Fruit fly (Drosophila melanogaster) whole organism, embryonic: ENCODE measurements around the gene CG18281.
A peak's percentile ranks its signal among the peaks of the same experiment; 100 is the strongest.

ENCODE experiments used
- Adf1 ChIP-seq: fragments of 200-800 bp; sonication (Bioruptor generic); IDR thresholded peaks from 2 replicates; pipeline ENCODE4 v1.3.6; 2022; ENCODE audit warnings: missing biosample characterization, missing genetic modification characterization
- Bdp1 ChIP-seq: fragments of 200-800 bp; sonication (Bioruptor generic); optimal IDR thresholded peaks from 3 replicates; lab custom pipeline; 2016; ENCODE audit warnings: missing biosample characterization, missing genetic modification characterization
- Bgb ChIP-seq: fragments of 200-800 bp; sonication (Bioruptor generic); IDR thresholded peaks from 2 replicates; pipeline ENCODE4 v1.3.6; 2022; ENCODE audit warnings: missing biosample characterization, missing genetic modification characterization; ENCODE audit not compliant: partially characterized antibody
- BtbVII ChIP-seq: fragments of 200-800 bp; sonication (Bioruptor generic); optimal IDR thresholded peaks from 3 replicates; lab custom pipeline; 2017; ENCODE audit warnings: missing biosample characterization, mild to moderate bottlenecking, missing genetic modification characterization
- CG10321 ChIP-seq: fragments of 200-800 bp; sonication (Bioruptor generic); IDR thresholded peaks from 2 replicates; pipeline ENCODE4 v1.3.6; 2022; ENCODE audit warnings: missing biosample characterization, missing genetic modification characterization
- CG11085 ChIP-seq: fragments of 200-800 bp; sonication (Bioruptor generic); IDR thresholded peaks from 2 replicates; pipeline ENCODE4 v1.3.6; 2022; ENCODE audit warnings: missing biosample characterization, missing genetic modification characterization
- CG12155 ChIP-seq: fragments of 200-800 bp; sonication (Bioruptor generic); optimal IDR thresholded peaks from 3 replicates; lab custom pipeline; 2016; ENCODE audit warnings: missing biosample characterization, missing genetic modification characterization
- CG13296 ChIP-seq: fragments of 200-800 bp; sonication (Bioruptor generic); optimal IDR thresholded peaks from 3 replicates; lab custom pipeline; 2018; ENCODE audit warnings: missing biosample characterization, mild to moderate bottlenecking, missing genetic modification characterization
- CG1602 ChIP-seq: fragments of 200-800 bp; sonication (Bioruptor generic); optimal IDR thresholded peaks from 3 replicates; lab custom pipeline; 2016; ENCODE audit warnings: missing biosample characterization, missing genetic modification characterization
- CG1647 ChIP-seq: fragments of 200-800 bp; sonication (Bioruptor generic); optimal IDR thresholded peaks from 3 replicates; lab custom pipeline; 2016; ENCODE audit warnings: missing biosample characterization, missing genetic modification characterization
- CG16779 ChIP-seq: fragments of 200-800 bp; sonication (Bioruptor generic); IDR thresholded peaks from 2 replicates; pipeline ENCODE4 v1.3.6; 2022; ENCODE audit warnings: missing biosample characterization, missing genetic modification characterization
- CG16813 ChIP-seq: fragments of 200-800 bp; sonication (Bioruptor generic); IDR thresholded peaks from 3 replicates; pipeline ENCODE4 v1.3.6; 2022; ENCODE audit warnings: missing biosample characterization, missing genetic modification characterization; ENCODE audit not compliant: partially characterized antibody
- CG17361 ChIP-seq: fragments of 200-800 bp; sonication (Bioruptor generic); IDR thresholded peaks from 3 replicates; pipeline ENCODE4 v1.3.6; 2022; ENCODE audit warnings: missing biosample characterization, missing genetic modification characterization
- CG30431 ChIP-seq: fragments of 200-800 bp; sonication (Bioruptor generic); optimal IDR thresholded peaks from 2 replicates; lab custom pipeline; 2017; ENCODE audit warnings: missing biosample characterization, missing genetic modification characterization
- CG32532 ChIP-seq: fragments of 200-800 bp; sonication (Bioruptor generic); IDR thresholded peaks from 2 replicates; pipeline ENCODE4 v1.3.6; 2022; ENCODE audit warnings: missing biosample characterization, missing genetic modification characterization
- CG32772 ChIP-seq: fragments of 200-800 bp; sonication (Bioruptor generic); IDR thresholded peaks from 2 replicates; pipeline ENCODE4 v1.3.6; 2022; ENCODE audit warnings: missing biosample characterization, missing genetic modification characterization
- CG34422 ChIP-seq: fragments of 200-800 bp; sonication (Bioruptor generic); IDR thresholded peaks from 3 replicates; pipeline ENCODE4 v1.3.6; 2022; ENCODE audit warnings: missing biosample characterization, missing genetic modification characterization
- CG4328 ChIP-seq: fragments of 200-800 bp; sonication (Bioruptor generic); optimal IDR thresholded peaks from 3 replicates; lab custom pipeline; 2017; ENCODE audit warnings: missing biosample characterization, missing genetic modification reagents, missing genetic modification characterization
- CG4404 ChIP-seq: fragments of 200-800 bp; sonication (Bioruptor generic); IDR thresholded peaks from 2 replicates; pipeline ENCODE4 v1.3.6; 2022; ENCODE audit warnings: missing biosample characterization, missing genetic modification characterization
- CG4707 ChIP-seq: fragments of 200-800 bp; sonication (Bioruptor generic); optimal IDR thresholded peaks from 2 replicates; lab custom pipeline; 2018; ENCODE audit warnings: missing biosample characterization, mild to moderate bottlenecking, missing genetic modification characterization, moderate library complexity
- CG8924 ChIP-seq: fragments of 200-800 bp; optimal IDR thresholded peaks from 3 replicates; lab custom pipeline; 2019; ENCODE audit warnings: missing biosample characterization, mild to moderate bottlenecking, missing genetic modification characterization, moderate library complexity
- CG8944 ChIP-seq: fragments of 200-800 bp; sonication (Bioruptor generic); optimal IDR thresholded peaks from 3 replicates; lab custom pipeline; 2016; ENCODE audit warnings: missing biosample characterization, missing genetic modification characterization
- CG9727 ChIP-seq: fragments of 200-800 bp; sonication (Bioruptor generic); optimal IDR thresholded peaks from 3 replicates; lab custom pipeline; 2017; ENCODE audit warnings: missing biosample characterization, mild to moderate bottlenecking, missing genetic modification characterization
- Dp ChIP-seq: fragments of 200-800 bp; sonication (Bioruptor generic); optimal IDR thresholded peaks from 2 replicates; lab custom pipeline; 2018; ENCODE audit warnings: missing biosample characterization, mild to moderate bottlenecking, missing genetic modification characterization, moderate library complexity
- GATAe ChIP-seq: fragments of 200-800 bp; sonication (Bioruptor generic); conservative IDR thresholded peaks from 2 replicates; pipeline ENCODE4 v1.3.6; 2022; ENCODE audit warnings: missing biosample characterization, missing genetic modification characterization
- Hand ChIP-seq: fragments of 200-800 bp; sonication (Bioruptor generic); optimal IDR thresholded peaks from 2 replicates; lab custom pipeline; 2017; ENCODE audit warnings: mild to moderate bottlenecking, missing biosample characterization, missing genetic modification reagents, missing genetic modification characterization
- HmgD ChIP-seq: fragments of 200-800 bp; sonication (Bioruptor generic); optimal IDR thresholded peaks from 3 replicates; lab custom pipeline; 2016; ENCODE audit warnings: missing biosample characterization, missing genetic modification characterization
- MTF-1 ChIP-seq: fragments of 200-800 bp; sonication (Bioruptor generic); optimal IDR thresholded peaks from 2 replicates; lab custom pipeline; 2018; ENCODE audit warnings: missing biosample characterization, mild to moderate bottlenecking, missing genetic modification characterization, borderline replicate concordance
- Mad ChIP-seq: fragments of 200-800 bp; sonication (Bioruptor generic); optimal IDR thresholded peaks from 2 replicates; lab custom pipeline; 2016; ENCODE audit warnings: missing biosample characterization, missing genetic modification characterization
- Max ChIP-seq: fragments of 200-800 bp; sonication (Bioruptor generic); optimal IDR thresholded peaks from 2 replicates; lab custom pipeline; 2016; ENCODE audit warnings: missing biosample characterization, mild to moderate bottlenecking, missing genetic modification characterization
- Mes4 ChIP-seq: fragments of 200-800 bp; sonication (Bioruptor generic); optimal IDR thresholded peaks from 2 replicates; lab custom pipeline; 2016; ENCODE audit warnings: missing biosample characterization, missing genetic modification characterization
- Mrtf ChIP-seq: fragments of 200-800 bp; sonication (Bioruptor generic); IDR thresholded peaks from 3 replicates; pipeline ENCODE4 v1.3.6; 2022; ENCODE audit warnings: missing biosample characterization, missing genetic modification characterization
- NK7.1 ChIP-seq: fragments of 200-800 bp; sonication (Bioruptor generic); optimal IDR thresholded peaks from 3 replicates; lab custom pipeline; 2016; ENCODE audit warnings: missing biosample characterization, missing genetic modification characterization
- Nf-YC ChIP-seq: fragments of 200-800 bp; optimal IDR thresholded peaks from 3 replicates; lab custom pipeline; 2019; ENCODE audit warnings: missing biosample characterization, mild to moderate bottlenecking, missing genetic modification characterization, moderate library complexity
- Oaz ChIP-seq: fragments of 200-800 bp; sonication (Bioruptor generic); IDR thresholded peaks from 2 replicates; pipeline ENCODE4 v1.3.6; 2022; ENCODE audit warnings: missing biosample characterization, missing genetic modification characterization
- Opbp ChIP-seq: fragments of 200-800 bp; sonication (Bioruptor generic); IDR thresholded peaks from 3 replicates; pipeline ENCODE4 v1.3.6; 2022; ENCODE audit warnings: missing biosample characterization, missing genetic modification characterization; ENCODE audit not compliant: partially characterized antibody
- Sox100B ChIP-seq: fragments of 200-800 bp; sonication (Bioruptor generic); optimal IDR thresholded peaks from 3 replicates; lab custom pipeline; 2018; ENCODE audit warnings: missing biosample characterization, mild to moderate bottlenecking, missing genetic modification characterization
- TFAM ChIP-seq: fragments of 200-800 bp; sonication (Bioruptor generic); optimal IDR thresholded peaks from 2 replicates; lab custom pipeline; 2017; ENCODE audit warnings: missing biosample characterization, missing genetic modification characterization, inconsistent platforms
- Xbp1 ChIP-seq: fragments of 200-800 bp; sonication (Bioruptor generic); optimal IDR thresholded peaks from 3 replicates; lab custom pipeline; 2016; ENCODE audit warnings: missing biosample characterization, mild to moderate bottlenecking, missing genetic modification characterization
- ap ChIP-seq: fragments of 200-800 bp; sonication (Bioruptor generic); IDR thresholded peaks from 2 replicates; pipeline ENCODE4 v1.3.6; 2022; ENCODE audit warnings: missing biosample characterization, missing genetic modification characterization
- chn ChIP-seq: fragments of 200-800 bp; sonication (Bioruptor generic); optimal IDR thresholded peaks from 2 replicates; lab custom pipeline; 2016; ENCODE audit warnings: missing biosample characterization, missing genetic modification characterization
- croc ChIP-seq: fragments of 200-800 bp; sonication (Bioruptor generic); conservative IDR thresholded peaks from 3 replicates; pipeline ENCODE4 v1.3.6; 2022; ENCODE audit warnings: missing biosample characterization, missing genetic modification characterization
- fru ChIP-seq: fragments of >200 bp; optimal IDR thresholded peaks from 2 replicates; lab custom pipeline; 2017
- gsb-n ChIP-seq: fragments of 200-800 bp; sonication (Bioruptor generic); optimal IDR thresholded peaks from 3 replicates; lab custom pipeline; 2018; ENCODE audit warnings: missing biosample characterization, mild to moderate bottlenecking, missing genetic modification characterization
- gt ChIP-seq: fragments of 200-800 bp; sonication (Bioruptor generic); IDR thresholded peaks from 2 replicates; pipeline ENCODE4 v1.3.6; 2022; ENCODE audit warnings: missing biosample characterization, missing genetic modification characterization
- hbn ChIP-seq: fragments of 200-800 bp; sonication (Bioruptor generic); IDR thresholded peaks from 2 replicates; pipeline ENCODE4 v1.3.6; 2022; ENCODE audit warnings: missing biosample characterization, missing genetic modification characterization; ENCODE audit not compliant: partially characterized antibody
- lmd ChIP-seq: fragments of 200-800 bp; sonication (Bioruptor generic); IDR thresholded peaks from 2 replicates; pipeline ENCODE4 v1.3.6; 2022; ENCODE audit warnings: missing biosample characterization, missing genetic modification characterization
- pzg ChIP-seq: fragments of 200-800 bp; sonication (Bioruptor generic); optimal IDR thresholded peaks from 3 replicates; lab custom pipeline; 2018; ENCODE audit warnings: missing biosample characterization, mild to moderate bottlenecking, missing genetic modification characterization, moderate library complexity
- row ChIP-seq: fragments of 200-800 bp; sonication (Bioruptor generic); IDR thresholded peaks from 3 replicates; pipeline ENCODE4 v1.3.6; 2022; ENCODE audit warnings: missing biosample characterization, missing genetic modification characterization
- sd ChIP-seq: fragments of 200-800 bp; sonication (Bioruptor generic); optimal IDR thresholded peaks from 3 replicates; lab custom pipeline; 2018; ENCODE audit warnings: missing biosample characterization, mild to moderate bottlenecking, missing genetic modification characterization, moderate library complexity
- sens ChIP-seq: fragments of 200-800 bp; sonication (Bioruptor generic); peaks from one replicate; lab custom pipeline; 2016; ENCODE audit warnings: missing biosample characterization, missing genetic modification characterization
- ttk ChIP-seq: fragments of 200-800 bp; sonication (Bioruptor generic); IDR thresholded peaks from 2 replicates; pipeline ENCODE4 v2.1.2; 2022; ENCODE audit warnings: missing biosample characterization, missing genetic modification characterization
- wor ChIP-seq: fragments of 200-800 bp; sonication (Bioruptor generic); IDR thresholded peaks from 2 replicates; pipeline ENCODE4 v1.3.6; 2022; ENCODE audit warnings: missing biosample characterization, missing genetic modification characterization

Gene CG18281

dm6 chr3L:20474789-20475208 is 24.8 kb upstream of the CG18281 start (continued):
- peak; percentile 67 for TF ChIP-seq Mes4 (GFP tag; lab: Kevin White, UChicago)
- peak; percentile 91 for TF ChIP-seq CG1602
- TF ChIP-seq CG9727 (GFP tag; lab: Kevin White, UChicago), result peak; percentile 83
- no peak for TF ChIP-seq ap (GFP tag; lab: Robert Waterston, UW)
- peak; percentile 19 for TF ChIP-seq TFAM
- TF ChIP-seq Adf1 (GFP tag; lab: Robert Waterston, UW), result no peak
- no peak for TF ChIP-seq CG32772 (GFP tag; lab: Robert Waterston, UW)
- no peak for TF ChIP-seq CG4404 (GFP tag; lab: Robert Waterston, UW)
- TF ChIP-seq chn (GFP tag; lab: Kevin White, UChicago), result peak; percentile 87
- peak; percentile 77 for TF ChIP-seq HmgD (GFP tag; lab: Kevin White, UChicago)
- TF ChIP-seq MTF-1, result peak; percentile 81
- peak; percentile 77 for TF ChIP-seq Max (GFP tag; lab: Kevin White, UChicago)
- peak; percentile 88 for TF ChIP-seq CG12155
- TF ChIP-seq pzg (GFP tag; lab: Kevin White, UChicago), result peak; percentile 76
- peak; percentile 66 for TF ChIP-seq NK7.1
- peak; percentile 81 for TF ChIP-seq Nf-YC (tag; lab: Kevin White, UChicago)
- peak; percentile 83 for TF ChIP-seq gsb-n
- TF ChIP-seq sens, result peak; percentile 79
- TF ChIP-seq CG32532 (GFP tag; lab: Robert Waterston, UW), result no peak
- no peak for TF ChIP-seq Opbp
- TF ChIP-seq Oaz (GFP tag; lab: Robert Waterston, UW), result no peak
- TF ChIP-seq Sox100B, result peak; percentile 75
- TF ChIP-seq CG4328 (GFP tag; lab: Kevin White, UChicago), result peak; percentile 78
- TF ChIP-seq sd (tag; lab: Kevin White, UChicago), result peak; percentile 58
- no peak for TF ChIP-seq CG10321 (GFP tag; lab: Robert Waterston, UW)
- peak; percentile 58 for TF ChIP-seq croc (GFP tag; lab: Robert Waterston, UW)
- TF ChIP-seq row (GFP tag; lab: Robert Waterston, UW), result no peak
- no peak for TF ChIP-seq wor (GFP tag; lab: Robert Waterston, UW)
- TF ChIP-seq lmd (GFP tag; lab: Robert Waterston, UW), result no peak
- peak; percentile 89 for TF ChIP-seq CG8944 (GFP tag; lab: Kevin White, UChicago)
- no peak for TF ChIP-seq fru (lab: Kevin White, UChicago)
- TF ChIP-seq Bgb (GFP tag; lab: Robert Waterston, UW), result no peak
- TF ChIP-seq Mrtf, result no peak
- TF ChIP-seq GATAe, result no peak
- TF ChIP-seq BtbVII (GFP tag; lab: Kevin White, UChicago), result peak; percentile 84
- TF ChIP-seq CG1647 (GFP tag; lab: Kevin White, UChicago), result peak; percentile 85
- peak; percentile 88 for TF ChIP-seq CG13296 (GFP tag; lab: Kevin White, UChicago)
- TF ChIP-seq hbn, result no peak
- TF ChIP-seq gt (GFP tag; lab: Robert Waterston, UW), result no peak
- TF ChIP-seq CG4707 (GFP tag; lab: Kevin White, UChicago), result peak; percentile 56
- TF ChIP-seq CG34422, result no peak
- TF ChIP-seq CG16779, result no peak
- TF ChIP-seq CG17361 (GFP tag; lab: Robert Waterston, UW), result no peak
- TF ChIP-seq Mad (GFP tag; lab: Kevin White, UChicago), result peak; percentile 83
- peak; percentile 71 for TF ChIP-seq CG30431
- TF ChIP-seq ttk, result no peak
- TF ChIP-seq CG8924 (tag; lab: Kevin White, UChicago), result peak; percentile 91
- peak; percentile 49 for TF ChIP-seq Dp (GFP tag; lab: Kevin White, UChicago)
- TF ChIP-seq Hand (GFP tag; lab: Kevin White, UChicago), result peak; percentile 76
- no peak for TF ChIP-seq CG11085 (GFP tag; lab: Robert Waterston, UW)
- TF ChIP-seq CG16813 (GFP tag; lab: Robert Waterston, UW), result no peak
- TF ChIP-seq Xbp1, result peak; percentile 94
- TF ChIP-seq Bdp1 (GFP tag; lab: Kevin White, UChicago), result peak; percentile 77
